Worm (Caenorhabditis elegans) whole organism, late embryonic: ENCODE data around the gene T04C10.3.

Source experiments
- dve-1 ChIP-seq: sonication (generic microtip); optimal IDR thresholded peaks from 2 replicates; lab custom pipeline; 2017; ENCODE audit warnings: antibody characterized with exemption, mild to moderate bottlenecking, missing genetic modification characterization, missing compliant biosample characterization
- fkh-6 ChIP-seq: sonication (generic microtip); optimal IDR thresholded peaks from 2 replicates; lab custom pipeline; 2016; ENCODE audit warnings: missing genetic modification characterization, missing compliant biosample characterization
- hlh-6 ChIP-seq: sonication (generic microtip); optimal IDR thresholded peaks from 2 replicates; lab custom pipeline; 2016; ENCODE audit warnings: missing genotype, missing genetic modification characterization, missing compliant biosample characterization
- lim-6 ChIP-seq: sonication (generic microtip); optimal IDR thresholded peaks from 2 replicates; lab custom pipeline; 2016; ENCODE audit warnings: missing genetic modification characterization, missing compliant biosample characterization
- nhr-11 ChIP-seq: fragments of 150-350 bp; optimal IDR thresholded peaks from 2 replicates; lab custom pipeline; 2014; ENCODE audit warnings: missing biosample characterization, missing genetic modification characterization
- npax-4 ChIP-seq: sonication (generic microtip); optimal IDR thresholded peaks from 2 replicates; lab custom pipeline; 2016; ENCODE audit warnings: missing genetic modification characterization, missing compliant biosample characterization
- unc-55 ChIP-seq: sonication (generic microtip); optimal IDR thresholded peaks from 2 replicates; lab custom pipeline; 2017; ENCODE audit warnings: missing biosample characterization, missing genetic modification reagents, missing genetic modification characterization

DNA sequence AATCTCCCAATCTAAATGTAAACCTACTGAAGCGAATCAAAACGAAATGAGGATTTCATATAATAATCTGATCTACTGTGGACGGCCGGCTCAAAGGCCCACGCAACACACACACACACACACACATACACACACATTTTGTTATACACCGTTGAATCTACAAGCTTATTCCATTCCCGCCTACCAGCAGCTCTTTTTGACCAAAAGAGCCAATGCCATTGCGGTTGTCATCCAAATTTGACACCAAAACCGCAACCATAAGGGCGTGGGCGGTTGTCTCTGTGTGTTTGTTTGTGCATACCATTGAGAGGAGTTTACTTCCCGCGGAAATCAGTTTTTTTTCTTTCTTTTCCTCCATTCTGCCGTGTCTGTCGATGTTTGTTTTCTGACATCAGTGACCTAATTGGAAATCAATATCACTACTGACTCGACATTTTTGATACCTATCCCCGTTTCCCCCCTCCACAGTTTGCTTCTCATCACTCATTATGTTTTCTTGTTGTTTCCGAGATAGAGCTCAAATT lies 30.7 kb downstream of the T04C10.3 start:
- no peak for TF ChIP-seq npax-4 (tag; lab: Kevin White, UChicago)
- no peak for TF ChIP-seq dve-1
- no peak for TF ChIP-seq unc-55 (GFP tag; lab: Kevin White, UChicago)
- TF ChIP-seq hlh-6 (tag; lab: Kevin White, UChicago), result no peak
- no peak for TF ChIP-seq nhr-11 (tag; lab: Kevin White, UChicago)
- TF ChIP-seq lim-6 (tag; lab: Kevin White, UChicago), result no peak
- TF ChIP-seq fkh-6 (tag; lab: Kevin White, UChicago), result no peak
